Fruit fly (Drosophila melanogaster) whole organism, pupa: ENCODE measurements around the gene Cdc23.

Experiments
- CG12605 ChIP-seq: fragments of 200-800 bp; sonication (Bioruptor generic); IDR thresholded peaks from 2 replicates; pipeline ENCODE4 v1.3.6; 2022; ENCODE audit warnings: missing biosample characterization, missing genetic modification characterization
- CG15710 ChIP-seq: fragments of 200-800 bp; sonication (Bioruptor generic); optimal IDR thresholded peaks from 2 replicates; lab custom pipeline; 2018; ENCODE audit warnings: missing biosample characterization, mild to moderate bottlenecking, missing genetic modification characterization, moderate library complexity
- CG32121 ChIP-seq: fragments of 200-800 bp; sonication (Bioruptor generic); IDR thresholded peaks from 2 replicates; pipeline ENCODE4 v1.3.6; 2022; ENCODE audit warnings: missing biosample characterization, missing genetic modification characterization
- CG4496 ChIP-seq: fragments of 200-800 bp; sonication (Bioruptor generic); IDR thresholded peaks from 3 replicates; pipeline ENCODE4 v1.3.6; 2022; ENCODE audit warnings: missing biosample characterization, missing genetic modification characterization
- EcR ChIP-seq: fragments of 200-800 bp; sonication (Bioruptor generic); optimal IDR thresholded peaks from 3 replicates; lab custom pipeline; 2019; ENCODE audit warnings: missing biosample characterization, missing genetic modification characterization, mild to moderate bottlenecking, moderate library complexity, missing genetic modification reagents
- Pif1B ChIP-seq: fragments of 200-800 bp; sonication (Bioruptor generic); optimal IDR thresholded peaks from 3 replicates; lab custom pipeline; 2016; ENCODE audit warnings: missing biosample characterization, missing genetic modification characterization
- rn ChIP-seq: fragments of 200-800 bp; sonication (Bioruptor generic); IDR thresholded peaks from 2 replicates; pipeline ENCODE4 v1.3.6; 2022; ENCODE audit warnings: missing biosample characterization, missing genetic modification characterization

dm6 chr2L:20437873-20438272, 21.3 kb upstream of the Cdc23 start:
- TF ChIP-seq EcR (GFP tag; lab: Kevin White, UChicago) (no peak), CG4496 (GFP tag; lab: Robert Waterston, UW) (no peak), CG15710 (tag; lab: Kevin White, UChicago) (no peak), rn (GFP tag; lab: Robert Waterston, UW) (no peak), Pif1B (GFP tag; lab: Kevin White, UChicago) (no peak), CG12605 (GFP tag; lab: Robert Waterston, UW) (no peak), CG32121 (no peak)
